Worm (Caenorhabditis elegans) whole organism, L3 larva: ENCODE measurements around the gene pgm-1.

ENCODE experiments used
- R02D3.7 ChIP-seq: fragments of 150-350 bp; optimal IDR thresholded peaks from 2 replicates; lab custom pipeline; 2014; ENCODE audit warnings: missing biosample characterization, missing genetic modification characterization
- ama-1 ChIP-seq: fragments of 150-350 bp; optimal IDR thresholded peaks from 2 replicates; lab custom pipeline; 2018
- ceh-82 ChIP-seq: fragments of 150-350 bp; optimal IDR thresholded peaks from 2 replicates; lab custom pipeline; 2014; ENCODE audit warnings: missing biosample characterization, missing genetic modification characterization
- egl-5 ChIP-seq: fragments of 150-350 bp; optimal IDR thresholded peaks from 2 replicates; lab custom pipeline; 2017; ENCODE audit warnings: missing biosample characterization, missing genetic modification reagents, missing genetic modification characterization, inconsistent platforms
- jun-1 ChIP-seq: fragments of 150-350 bp; optimal IDR thresholded peaks from 2 replicates; lab custom pipeline; 2014; ENCODE audit warnings: missing biosample characterization, missing genetic modification reagents, missing genetic modification characterization
- nhr-12 ChIP-seq: fragments of 150-350 bp; optimal IDR thresholded peaks from 2 replicates; lab custom pipeline; 2014; ENCODE audit warnings: missing biosample characterization, missing genetic modification characterization
- nhr-23 ChIP-seq: fragments of 150-350 bp; optimal IDR thresholded peaks from 2 replicates; lab custom pipeline; 2014; ENCODE audit warnings: missing biosample characterization, missing genetic modification reagents, missing genetic modification characterization
- nhr-28 ChIP-seq: fragments of 150-350 bp; optimal IDR thresholded peaks from 2 replicates; lab custom pipeline; 2014; ENCODE audit warnings: missing biosample characterization, missing genetic modification characterization
- nhr-76 ChIP-seq: fragments of 150-350 bp; sonication (generic microtip); optimal IDR thresholded peaks from 5 replicates; lab custom pipeline; 2014; ENCODE audit warnings: missing biosample characterization, missing genetic modification characterization
- pha-4 ChIP-seq: fragments of 150-350 bp; optimal IDR thresholded peaks from 2 replicates; lab custom pipeline; 2014; ENCODE audit warnings: missing biosample characterization, missing genetic modification reagents, missing genetic modification characterization
- snpc-4 ChIP-seq: fragments of 150-350 bp; optimal IDR thresholded peaks from 2 replicates; lab custom pipeline; 2014; ENCODE audit warnings: missing biosample characterization, missing genetic modification characterization
- ztf-4 ChIP-seq: fragments of 150-350 bp; optimal IDR thresholded peaks from 2 replicates; lab custom pipeline; 2014; ENCODE audit warnings: missing biosample characterization, missing genetic modification characterization

ce11 chrII:4849885-4850284, 39.4 kb upstream of the pgm-1 start, which contains the start of gene T23B7.3:
- TF ChIP-seq nhr-23 (no peak), snpc-4 (tag; lab: Kevin White, UChicago) (no peak), ceh-82 (tag; lab: Kevin White, UChicago) (no peak), ztf-4 (tag; lab: Kevin White, UChicago) (no peak), pha-4 (tag; lab: Kevin White, UChicago) (no peak), nhr-76 (no peak), egl-5 (tag; lab: Kevin White, UChicago) (no peak), nhr-12 (no peak), jun-1 (tag; lab: Kevin White, UChicago) (no peak), ama-1 (lab: Kevin White, UChicago) (no peak), nhr-28 (tag; lab: Kevin White, UChicago) (no peak), R02D3.7 (tag; lab: Kevin White, UChicago) (no peak)
